Worm (Caenorhabditis elegans) whole organism, young adult: ENCODE measurements around the gene doxa-1.

ENCODE experiments used
- B0019.2 ChIP-seq: fragments of 200-800 bp; sonication (Bioruptor generic); conservative IDR thresholded peaks from 2 replicates; pipeline ENCODE4 v1.3.6; 2022; ENCODE audit warnings: missing genetic modification reagents, missing genetic modification characterization, missing compliant biosample characterization
- B0035.1 ChIP-seq: sonication (generic microtip); optimal IDR thresholded peaks from 2 replicates; lab custom pipeline; 2016; ENCODE audit warnings: missing genetic modification characterization, mild to moderate bottlenecking, missing compliant biosample characterization, missing genotype, missing genetic modification reagents
- B0261.1 ChIP-seq: sonication (generic microtip); optimal IDR thresholded peaks from 2 replicates; lab custom pipeline; 2016; ENCODE audit warnings: mild to moderate bottlenecking, missing genetic modification characterization, moderate library complexity, missing compliant biosample characterization
- C06A6.2 ChIP-seq: fragments of 200-800 bp; sonication (Bioruptor generic); conservative IDR thresholded peaks from 2 replicates; pipeline ENCODE4 v1.3.6; 2022; ENCODE audit warnings: missing genetic modification characterization, missing compliant biosample characterization
- D2030.7 ChIP-seq: fragments of 200-800 bp; sonication (Bioruptor generic); IDR thresholded peaks from 2 replicates; pipeline ENCODE4 v1.3.6; 2022; ENCODE audit warnings: missing genetic modification reagents, missing genetic modification characterization, missing compliant biosample characterization
- F10E7.11 ChIP-seq: sonication (generic microtip); optimal IDR thresholded peaks from 2 replicates; lab custom pipeline; 2017; ENCODE audit warnings: mild to moderate bottlenecking, missing genetic modification characterization, moderate library complexity, missing compliant biosample characterization
- F57C9.4 ChIP-seq: sonication (generic microtip); optimal IDR thresholded peaks from 2 replicates; lab custom pipeline; 2017; ENCODE audit warnings: mild to moderate bottlenecking, missing genetic modification characterization, missing compliant biosample characterization
- T07F8.4 ChIP-seq: sonication (generic microtip); optimal IDR thresholded peaks from 2 replicates; lab custom pipeline; 2016; ENCODE audit warnings: mild to moderate bottlenecking, missing genetic modification characterization, moderate library complexity, missing compliant biosample characterization
- T26A5.8 ChIP-seq: sonication (generic microtip); optimal IDR thresholded peaks from 2 replicates; lab custom pipeline; 2016; ENCODE audit warnings: missing genetic modification characterization, missing compliant biosample characterization
- Y53G8AR.9 ChIP-seq: fragments of 200-800 bp; sonication (Bioruptor generic); conservative IDR thresholded peaks from 2 replicates; pipeline ENCODE4 v1.3.6; 2022; ENCODE audit warnings: missing genetic modification reagents, missing genetic modification characterization, missing compliant biosample characterization
- Y56A3A.18 ChIP-seq: fragments of 200-800 bp; sonication (Bioruptor generic); IDR thresholded peaks from 2 replicates; pipeline ENCODE4 v1.3.6; 2022; ENCODE audit warnings: missing genetic modification reagents, missing genetic modification characterization, missing compliant biosample characterization
- Y67H2A.10 ChIP-seq: fragments of 200-800 bp; sonication (Bioruptor generic); conservative IDR thresholded peaks from 2 replicates; pipeline ENCODE4 v1.3.6; 2022; ENCODE audit warnings: missing genetic modification reagents, missing genetic modification characterization, missing compliant biosample characterization
- ama-1 ChIP-seq, 3 experiments: fragments of 150-350 bp in 1 of 3; sonication (generic microtip) in 2 of 3; optimal IDR thresholded peaks; 2 replicates each; lab custom pipeline; 2014 to 2018; ENCODE audit warnings: missing biosample characterization in 2 of 3, missing genetic modification characterization in 2 of 3, missing genetic modification reagents in 2 of 3
- attf-5 ChIP-seq: fragments of 200-800 bp; sonication (Bioruptor generic); optimal IDR thresholded peaks from 2 replicates; lab custom pipeline; 2018; ENCODE audit warnings: mild to moderate bottlenecking, missing genetic modification characterization, missing compliant biosample characterization
- attf-6 ChIP-seq: fragments of 200-800 bp; sonication (Bioruptor generic); IDR thresholded peaks from 2 replicates; pipeline ENCODE4 v1.3.6; 2022; ENCODE audit warnings: missing genetic modification reagents, missing genetic modification characterization, missing compliant biosample characterization
- ccch-3 ChIP-seq: fragments of 200-800 bp; sonication (Bioruptor generic); optimal IDR thresholded peaks from 2 replicates; lab custom pipeline; 2018; ENCODE audit warnings: mild to moderate bottlenecking, missing genetic modification characterization, missing compliant biosample characterization
- cebp-1 ChIP-seq, 2 experiments: fragments of 200-800 bp in 1 of 2; sonication (Bioruptor generic) in 1 of 2; sonication (generic microtip) in 1 of 2; IDR thresholded peaks in 1 of 2; optimal IDR thresholded peaks in 1 of 2; 2 replicates each; pipeline versions ENCODE4 v1.3.6 to Lab custom; 2017 to 2022; ENCODE audit warnings: missing compliant biosample characterization in 2 of 2, missing genetic modification characterization in 2 of 2, mild to moderate bottlenecking in 1 of 2, missing genetic modification reagents in 1 of 2, moderate library complexity in 1 of 2
- cebp-2 ChIP-seq: fragments of 200-800 bp; sonication (Bioruptor generic); IDR thresholded peaks from 2 replicates; pipeline ENCODE4 v1.3.6; 2022; ENCODE audit warnings: missing genetic modification characterization, missing compliant biosample characterization
- ceh-100 ChIP-seq: fragments of 200-800 bp; sonication (Bioruptor generic); IDR thresholded peaks from 2 replicates; pipeline ENCODE4 v1.3.6; 2022; ENCODE audit warnings: missing genetic modification reagents, missing genetic modification characterization, missing compliant biosample characterization
- ceh-40 ChIP-seq: fragments of 200-800 bp; sonication (Bioruptor generic); IDR thresholded peaks from 2 replicates; pipeline ENCODE4 v1.3.6; 2022; ENCODE audit warnings: missing genetic modification characterization, missing compliant biosample characterization
- ceh-91 ChIP-seq: fragments of 200-800 bp; sonication (Bioruptor generic); IDR thresholded peaks from 2 replicates; pipeline ENCODE4 v1.3.6; 2022; ENCODE audit warnings: missing genetic modification reagents, missing genetic modification characterization, missing compliant biosample characterization
- chd-7 ChIP-seq: sonication (generic microtip); optimal IDR thresholded peaks from 2 replicates; lab custom pipeline; 2016; ENCODE audit warnings: mild to moderate bottlenecking, missing genetic modification characterization, moderate library complexity, missing compliant biosample characterization
- hlh-12 ChIP-seq: sonication (generic microtip); optimal IDR thresholded peaks from 2 replicates; lab custom pipeline; 2016; ENCODE audit warnings: missing genetic modification characterization, missing compliant biosample characterization
- lin-54 ChIP-seq: fragments of 200-800 bp; sonication (Bioruptor generic); optimal IDR thresholded peaks from 2 replicates; lab custom pipeline; 2018; ENCODE audit warnings: mild to moderate bottlenecking, missing genetic modification characterization, missing compliant biosample characterization
- madf-3 ChIP-seq: fragments of 200-800 bp; sonication (Bioruptor generic); IDR thresholded peaks from 2 replicates; pipeline ENCODE4 v1.3.6; 2022; ENCODE audit warnings: missing genetic modification reagents, missing genetic modification characterization, missing compliant biosample characterization
- nfya-1 ChIP-seq: sonication (generic microtip); optimal IDR thresholded peaks from 2 replicates; lab custom pipeline; 2017; ENCODE audit warnings: antibody characterized with exemption, missing compliant biosample characterization, missing genetic modification characterization, borderline replicate concordance; ENCODE audit not compliant: insufficient read depth
- nhr-179 ChIP-seq: sonication (generic microtip); optimal IDR thresholded peaks from 2 replicates; lab custom pipeline; 2016; ENCODE audit warnings: mild to moderate bottlenecking, missing genetic modification characterization, missing compliant biosample characterization
- pbrm-1 ChIP-seq: fragments of 200-800 bp; sonication (Bioruptor generic); IDR thresholded peaks from 2 replicates; pipeline ENCODE4 v1.3.6; 2022; ENCODE audit warnings: missing genetic modification reagents, missing genetic modification characterization, missing compliant biosample characterization
- pha-4 ChIP-seq: fragments of 150-350 bp; sonication (generic microtip); optimal IDR thresholded peaks from 2 replicates; lab custom pipeline; 2014; ENCODE audit warnings: missing biosample characterization, missing genetic modification reagents, missing genetic modification characterization
- rcor-1 ChIP-seq: fragments of 200-800 bp; sonication (Bioruptor generic); IDR thresholded peaks from 2 replicates; pipeline ENCODE4 v1.3.6; 2022; ENCODE audit warnings: missing genetic modification reagents, missing genetic modification characterization, missing compliant biosample characterization
- repo-1 ChIP-seq: sonication (generic microtip); optimal IDR thresholded peaks from 2 replicates; lab custom pipeline; 2017; ENCODE audit warnings: mild to moderate bottlenecking, missing genetic modification characterization, missing compliant biosample characterization
- snpc-4 ChIP-seq, 5 experiments: fragments of 150-350 bp in 1 of 5; sonication (generic microtip) in 4 of 5; optimal IDR thresholded peaks; 2 replicates each; lab custom pipeline; 2014 to 2018; ENCODE audit warnings: missing genetic modification characterization in 5 of 5, missing biosample characterization in 3 of 5, antibody characterized with exemption in 2 of 5, mild to moderate bottlenecking in 2 of 5, missing compliant biosample characterization in 2 of 5, missing genotype in 2 of 5, moderate library complexity in 2 of 5, missing genetic modification reagents in 1 of 5
- tbx-9 ChIP-seq: sonication (generic microtip); optimal IDR thresholded peaks from 2 replicates; lab custom pipeline; 2016; ENCODE audit warnings: borderline replicate concordance, missing genetic modification characterization, inconsistent platforms, missing compliant biosample characterization
- tlf-1 ChIP-seq: fragments of 200-800 bp; sonication (Bioruptor generic); optimal IDR thresholded peaks from 2 replicates; lab custom pipeline; 2018; ENCODE audit warnings: mild to moderate bottlenecking, missing genetic modification characterization, missing compliant biosample characterization
- xnd-1 ChIP-seq: sonication (generic microtip); optimal IDR thresholded peaks from 2 replicates; lab custom pipeline; 2016; ENCODE audit warnings: missing genotype, missing genetic modification reagents, missing genetic modification characterization, missing compliant biosample characterization
- zfh-2 ChIP-seq: fragments of 200-800 bp; sonication (Bioruptor generic); conservative IDR thresholded peaks from 2 replicates; pipeline ENCODE4 v1.3.6; 2022; ENCODE audit warnings: missing genetic modification reagents, missing genetic modification characterization, missing compliant biosample characterization
- ztf-22 ChIP-seq: fragments of 200-800 bp; sonication (Bioruptor generic); optimal IDR thresholded peaks from 2 replicates; lab custom pipeline; 2018; ENCODE audit warnings: mild to moderate bottlenecking, missing genetic modification characterization, moderate library complexity, missing compliant biosample characterization
- ztf-28 ChIP-seq: fragments of 200-800 bp; sonication (Bioruptor generic); IDR thresholded peaks from 2 replicates; pipeline ENCODE4 v1.3.6; 2022; ENCODE audit warnings: missing genetic modification reagents, missing genetic modification characterization, missing compliant biosample characterization

doxa-1 gene

ce11 chrIII:8573869-8574268 lies 7.0 kb upstream of the doxa-1 start:
- TF ChIP-seq Y56A3A.18 (GFP tag; lab: Robert Waterston, UW) (no peak), F10E7.11 (no peak), ceh-91 (GFP tag; lab: Robert Waterston, UW) (no peak), tbx-9 (no peak), pha-4 (no peak), lin-54 (GFP tag; lab: Kevin White, UChicago) (no peak), D2030.7 (GFP tag; lab: Robert Waterston, UW) (no peak), T26A5.8 (tag; lab: Kevin White, UChicago) (no peak), ceh-100 (GFP tag; lab: Robert Waterston, UW) (no peak)

DNA sequence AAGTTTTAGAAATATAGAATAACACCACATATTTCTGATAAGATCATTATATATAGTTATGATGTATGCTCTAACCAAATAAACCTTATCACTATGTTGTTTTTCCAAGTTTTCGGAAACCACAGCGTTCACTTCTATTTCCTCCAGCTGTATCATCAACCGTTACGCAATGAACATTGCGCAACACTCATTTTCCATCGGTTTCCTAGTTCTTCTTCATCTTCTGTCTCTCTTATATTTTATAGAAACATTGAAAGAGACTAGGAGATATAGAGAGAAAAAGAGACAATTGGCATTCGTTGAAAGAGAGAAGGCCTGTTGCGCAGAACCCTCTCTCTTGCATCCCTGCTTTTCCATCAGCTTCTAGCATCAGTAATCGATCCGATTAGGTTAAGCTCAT lies 6.6 kb upstream of the doxa-1 start:
- TF ChIP-seq nfya-1 (tag; lab: Kevin White, UChicago) (no peak), B0261.1 (tag; lab: Kevin White, UChicago) (no peak), ztf-28 (GFP tag; lab: Robert Waterston, UW) (no peak), pbrm-1 (GFP tag; lab: Robert Waterston, UW) (no peak), rcor-1 (GFP tag; lab: Robert Waterston, UW) (no peak), C06A6.2 (GFP tag; lab: Robert Waterston, UW) (no peak), Y53G8AR.9 (GFP tag; lab: Robert Waterston, UW) (no peak), ccch-3 (GFP tag; lab: Kevin White, UChicago) (no peak), nhr-179 (tag; lab: Kevin White, UChicago) (no peak), xnd-1 (tag; lab: Kevin White, UChicago) (no peak)
- TF ChIP-seq, all 124 proteins: peak for 0

DNA sequence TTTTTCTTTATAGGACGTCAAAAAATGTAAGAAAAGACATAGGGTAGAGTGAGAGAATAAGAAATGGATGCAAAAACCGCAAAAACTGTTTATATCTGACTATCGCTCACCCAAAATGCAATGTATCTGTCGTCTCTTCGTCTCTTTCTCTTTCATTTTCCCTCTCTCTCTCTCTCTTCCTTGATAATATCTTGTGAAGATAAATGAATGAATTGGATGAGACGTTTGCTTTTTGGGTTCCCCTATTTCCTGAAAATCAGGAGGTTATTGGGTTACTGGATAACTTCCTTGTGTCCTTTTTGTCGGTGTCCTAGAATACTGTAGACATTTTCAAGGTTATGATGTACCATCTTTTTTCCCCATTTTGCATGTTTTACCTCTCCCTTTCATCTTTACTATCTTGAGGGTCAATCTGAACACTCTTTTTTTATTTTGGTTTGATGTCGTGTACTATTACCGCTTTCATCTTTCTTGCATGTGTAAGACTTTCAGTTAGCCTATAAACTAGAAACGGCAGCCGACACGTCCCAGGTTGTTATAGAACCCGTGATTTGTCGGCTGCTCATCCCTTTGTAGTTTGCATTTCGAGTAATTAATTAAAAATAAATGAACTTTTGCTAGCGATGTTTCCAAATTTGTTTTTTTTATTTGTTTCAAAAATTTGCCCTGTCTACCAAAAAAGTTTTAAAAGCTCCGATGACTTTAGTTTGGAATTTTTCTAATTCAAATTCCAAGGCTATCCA lies 5.4 kb upstream of the doxa-1 start:
- TF ChIP-seq ama-1 (optimal IDR thresholded peaks at IDR 0.05; lab: Kevin White, UChicago), result no peak
- no peak for TF ChIP-seq ama-1 (GFP tag; optimal IDR thresholded peaks at IDR 0.05; lab: Kevin White, UChicago)
- no peak for TF ChIP-seq rcor-1 (GFP tag; lab: Robert Waterston, UW)
- TF ChIP-seq pbrm-1 (GFP tag; lab: Robert Waterston, UW), result no peak
- TF ChIP-seq snpc-4 (GFP tag; optimal IDR thresholded peaks at IDR 0.05; lab: Kevin White, UChicago), result no peak
- TF ChIP-seq snpc-4 (tag; optimal IDR thresholded peaks at IDR 0.05; lab: Kevin White, UChicago), result peak in 2 of 4 experiments; percentile 61 to 62
- TF ChIP-seq cebp-1 (GFP tag; IDR thresholded peaks at IDR 0.05; lab: Robert Waterston, UW), result no peak
- TF ChIP-seq cebp-1 (tag; optimal IDR thresholded peaks at IDR 0.05; lab: Kevin White, UChicago), result no peak
- TF ChIP-seq madf-3, result no peak
- no peak for TF ChIP-seq cebp-2 (GFP tag; lab: Robert Waterston, UW)

DNA sequence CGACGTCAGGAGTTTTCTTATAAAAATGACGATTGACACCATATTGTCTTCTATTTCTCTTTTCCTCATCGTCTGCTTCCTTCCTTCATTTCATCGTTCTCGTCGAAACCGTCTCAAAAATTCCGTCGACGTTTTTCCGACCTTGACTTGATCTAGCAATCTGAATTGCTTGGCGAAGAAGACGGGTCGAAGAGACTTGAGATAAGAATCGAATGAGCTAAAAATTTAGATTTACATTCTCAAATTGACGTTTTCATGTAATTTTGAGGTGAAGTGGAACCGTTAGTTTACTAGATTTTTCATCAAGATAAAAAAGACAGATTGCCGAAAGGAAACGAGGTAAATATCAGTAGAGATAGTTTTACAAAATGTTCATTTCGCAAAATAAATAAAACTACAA lies 3.4 kb upstream of the doxa-1 start:
- TF ChIP-seq ceh-40 (GFP tag; lab: Robert Waterston, UW), result no peak
- TF ChIP-seq chd-7 (tag; lab: Kevin White, UChicago), result no peak
- no peak for TF ChIP-seq zfh-2 (GFP tag; lab: Robert Waterston, UW)
- no peak for TF ChIP-seq hlh-12 (tag; lab: Kevin White, UChicago)
- no peak for TF ChIP-seq lin-54 (GFP tag; lab: Kevin White, UChicago)
- no peak for TF ChIP-seq repo-1
- no peak for TF ChIP-seq T26A5.8 (tag; lab: Kevin White, UChicago)
- no peak for TF ChIP-seq B0019.2 (GFP tag; lab: Robert Waterston, UW)
- no peak for TF ChIP-seq ztf-22 (GFP tag; lab: Kevin White, UChicago)
- TF ChIP-seq attf-6 (GFP tag; lab: Robert Waterston, UW), result no peak
- TF ChIP-seq attf-5 (GFP tag; lab: Kevin White, UChicago), result no peak
- no peak for TF ChIP-seq tlf-1 (GFP tag; lab: Kevin White, UChicago)
- no peak for TF ChIP-seq F10E7.11
- TF ChIP-seq T07F8.4 (tag; lab: Kevin White, UChicago), result no peak
- no peak for TF ChIP-seq F57C9.4 (tag; lab: Kevin White, UChicago)
- no peak for TF ChIP-seq B0035.1
- TF ChIP-seq Y67H2A.10, result no peak
